Worm (Caenorhabditis elegans) whole organism, L3 larva: ENCODE results near the gene F14D7.12.
"Not testable (repeated sequence)": the region's sequence is repeated elsewhere in the genome, so short reads cannot be mapped to it uniquely, and the experiment has no call there.

ENCODE experiments used
- R02D3.7 ChIP-seq: fragments of 150-350 bp; optimal IDR thresholded peaks from 2 replicates; lab custom pipeline; 2014; ENCODE audit warnings: missing biosample characterization, missing genetic modification characterization
- ZK546.5 ChIP-seq: sonication (generic microtip); optimal IDR thresholded peaks from 2 replicates; lab custom pipeline; 2017; ENCODE audit warnings: missing biosample characterization, missing genetic modification characterization
- ceh-16 ChIP-seq: sonication (generic microtip); optimal IDR thresholded peaks from 2 replicates; lab custom pipeline; 2017; ENCODE audit warnings: missing biosample characterization, missing genetic modification characterization
- ceh-82 ChIP-seq: fragments of 150-350 bp; optimal IDR thresholded peaks from 2 replicates; lab custom pipeline; 2014; ENCODE audit warnings: missing biosample characterization, missing genetic modification characterization
- ceh-9 ChIP-seq: sonication (generic microtip); optimal IDR thresholded peaks from 2 replicates; lab custom pipeline; 2018; ENCODE audit warnings: missing biosample characterization, missing genetic modification characterization
- daf-12 ChIP-seq: fragments of 150-350 bp; optimal IDR thresholded peaks from 2 replicates; lab custom pipeline; 2014; ENCODE audit warnings: missing biosample characterization, missing genetic modification reagents, missing genetic modification characterization
- egl-27 ChIP-seq: sonication (generic microtip); optimal IDR thresholded peaks from 4 replicates; lab custom pipeline; 2017; ENCODE audit warnings: missing biosample characterization, missing genetic modification reagents, missing genetic modification characterization
- egl-5 ChIP-seq: fragments of 150-350 bp; optimal IDR thresholded peaks from 2 replicates; lab custom pipeline; 2017; ENCODE audit warnings: missing biosample characterization, missing genetic modification reagents, missing genetic modification characterization, inconsistent platforms
- elt-1 ChIP-seq: fragments of 150-350 bp; optimal IDR thresholded peaks from 2 replicates; lab custom pipeline; 2014; ENCODE audit warnings: missing biosample characterization, missing genetic modification characterization
- elt-2 ChIP-seq: sonication (generic microtip); optimal IDR thresholded peaks from 2 replicates; lab custom pipeline; 2016; ENCODE audit warnings: missing genetic modification reagents, mild to moderate bottlenecking, missing genetic modification characterization, missing compliant biosample characterization
- elt-3 ChIP-seq, 3 experiments: fragments of 150-350 bp in 1 of 3; sonication (generic microtip) in 2 of 3; optimal IDR thresholded peaks; 2 replicates in 2 of 3; 4 replicates in 1 of 3; lab custom pipeline; 2014 to 2017; ENCODE audit warnings: missing biosample characterization in 3 of 3, missing genetic modification characterization in 3 of 3
- fkh-10 ChIP-seq: sonication (generic microtip); optimal IDR thresholded peaks from 2 replicates; lab custom pipeline; 2017; ENCODE audit warnings: missing biosample characterization, missing genetic modification reagents, missing genetic modification characterization
- fos-1 ChIP-seq: fragments of 150-350 bp; optimal IDR thresholded peaks from 2 replicates; lab custom pipeline; 2014; ENCODE audit warnings: missing biosample characterization, missing genetic modification characterization
- hmg-11 ChIP-seq: sonication (generic microtip); optimal IDR thresholded peaks from 2 replicates; lab custom pipeline; 2016; ENCODE audit warnings: missing genetic modification characterization, missing compliant biosample characterization
- lsy-12 ChIP-seq: sonication (generic microtip); optimal IDR thresholded peaks from 2 replicates; lab custom pipeline; 2016; ENCODE audit warnings: mild to moderate bottlenecking, missing genetic modification characterization, missing compliant biosample characterization
- mdl-1 ChIP-seq: fragments of 150-350 bp; optimal IDR thresholded peaks from 2 replicates; lab custom pipeline; 2014; ENCODE audit warnings: missing biosample characterization, missing genetic modification characterization
- nfya-1 ChIP-seq: sonication (generic microtip); optimal IDR thresholded peaks from 2 replicates; lab custom pipeline; 2017; ENCODE audit warnings: missing genetic modification characterization, mild to moderate bottlenecking, missing compliant biosample characterization, antibody characterized with exemption, moderate library complexity; ENCODE audit not compliant: insufficient read depth
- nhr-12 ChIP-seq: fragments of 150-350 bp; optimal IDR thresholded peaks from 2 replicates; lab custom pipeline; 2014; ENCODE audit warnings: missing biosample characterization, missing genetic modification characterization
- nhr-23 ChIP-seq: fragments of 150-350 bp; optimal IDR thresholded peaks from 2 replicates; lab custom pipeline; 2014; ENCODE audit warnings: missing biosample characterization, missing genetic modification reagents, missing genetic modification characterization
- nhr-237 ChIP-seq: fragments of 150-350 bp; optimal IDR thresholded peaks from 2 replicates; lab custom pipeline; 2014; ENCODE audit warnings: missing biosample characterization, missing genetic modification characterization
- nhr-67 ChIP-seq: fragments of 150-350 bp; optimal IDR thresholded peaks from 2 replicates; lab custom pipeline; 2014; ENCODE audit warnings: missing biosample characterization, missing genetic modification characterization
- nhr-76 ChIP-seq: fragments of 150-350 bp; sonication (generic microtip); optimal IDR thresholded peaks from 5 replicates; lab custom pipeline; 2014; ENCODE audit warnings: missing biosample characterization, missing genetic modification characterization
- nhr-77 ChIP-seq: fragments of 150-350 bp; optimal IDR thresholded peaks from 2 replicates; lab custom pipeline; 2014; ENCODE audit warnings: missing biosample characterization, missing genetic modification characterization
- pha-4 ChIP-seq: fragments of 150-350 bp; optimal IDR thresholded peaks from 2 replicates; lab custom pipeline; 2014; ENCODE audit warnings: missing biosample characterization, missing genetic modification reagents, missing genetic modification characterization
- pqm-1 ChIP-seq: fragments of 150-350 bp; optimal IDR thresholded peaks from 2 replicates; lab custom pipeline; 2017; ENCODE audit warnings: missing biosample characterization, missing genetic modification characterization, inconsistent platforms
- skn-1 ChIP-seq: fragments of 150-350 bp; optimal IDR thresholded peaks from 2 replicates; lab custom pipeline; 2014; ENCODE audit warnings: missing biosample characterization, missing genetic modification characterization
- unc-39 ChIP-seq: sonication (generic microtip); optimal IDR thresholded peaks from 4 replicates; lab custom pipeline; 2017; ENCODE audit warnings: missing biosample characterization, missing genetic modification characterization
- ztf-4 ChIP-seq: fragments of 150-350 bp; optimal IDR thresholded peaks from 2 replicates; lab custom pipeline; 2014; ENCODE audit warnings: missing biosample characterization, missing genetic modification characterization

Gene F14D7.12

ce11 chrV:14293667-14294194, 6.1 kb upstream of the F14D7.12 start, which contains the start of gene F14D7.2:
Gene F14D7.2, minus strand, starts transcription at chrV:14293717.
- no peak for TF ChIP-seq unc-39
- TF ChIP-seq pqm-1 (tag; lab: Kevin White, UChicago) = no peak
- TF ChIP-seq ZK546.5 (tag; lab: Kevin White, UChicago) = no peak
- TF ChIP-seq nhr-67 (tag; lab: Kevin White, UChicago) = no peak
- no peak for TF ChIP-seq nhr-23 (tag; lab: Kevin White, UChicago)
- TF ChIP-seq elt-1 (tag; lab: Kevin White, UChicago) = no peak
- TF ChIP-seq ceh-16 (tag; lab: Kevin White, UChicago) = no peak
- no peak for TF ChIP-seq ztf-4
- no peak for TF ChIP-seq elt-2 (tag; lab: Kevin White, UChicago)
- no peak for TF ChIP-seq nhr-77
- no peak for TF ChIP-seq elt-3 (tag; optimal IDR thresholded peaks at IDR 0.05; lab: Kevin White, UChicago)
- no peak for TF ChIP-seq egl-5 (tag; lab: Kevin White, UChicago)
- TF ChIP-seq fos-1 (tag; lab: Kevin White, UChicago) = no peak
- no peak for TF ChIP-seq ceh-82
- TF ChIP-seq mdl-1 (tag; lab: Kevin White, UChicago) = no peak

ce11 chrV:14294396-14294795, 5.4 kb upstream of the F14D7.12 start, which contains the start of gene F14D7.9:
Gene F14D7.9, plus strand, starts transcription at chrV:14294696.
- TF ChIP-seq ceh-9 (tag; lab: Kevin White, UChicago) (no peak), mdl-1 (tag; lab: Kevin White, UChicago) (no peak), fkh-10 (GFP tag; lab: Kevin White, UChicago) (no peak), skn-1 (no peak), fos-1 (tag; lab: Kevin White, UChicago) (no peak)

ce11 chrV:14296499-14296898, 3.3 kb upstream of the F14D7.12 start, which contains the start of gene F14D7.3:
Gene F14D7.3, plus strand, starts transcription at chrV:14296799.
- TF ChIP-seq unc-39 = no peak
- TF ChIP-seq lsy-12 = no peak
- no peak for TF ChIP-seq fos-1 (tag; lab: Kevin White, UChicago)
- no peak for TF ChIP-seq nhr-76 (tag; lab: Kevin White, UChicago)
- TF ChIP-seq pha-4 (tag; lab: Kevin White, UChicago) = no peak
- TF ChIP-seq egl-27 = no peak
- TF ChIP-seq elt-2 (tag; lab: Kevin White, UChicago) = no peak
- TF ChIP-seq R02D3.7 = no peak
- no peak for TF ChIP-seq hmg-11 (tag; lab: Kevin White, UChicago)
- no peak for TF ChIP-seq egl-5 (tag; lab: Kevin White, UChicago)
- no peak for TF ChIP-seq nhr-12
- TF ChIP-seq ceh-82 = no peak
- no peak for TF ChIP-seq nhr-77
- TF ChIP-seq daf-12 (tag; lab: Kevin White, UChicago) = no peak

- TF ChIP-seq nfya-1 (tag; lab: Kevin White, UChicago) = no peak
- TF ChIP-seq pqm-1 (tag; lab: Kevin White, UChicago) = peak; percentile 33
- peak; percentile 59 for TF ChIP-seq elt-2 (tag; lab: Kevin White, UChicago)
Measured at ce11 chrV:14301076-14301475, 1.3 kb downstream of the F14D7.12 start, which contains the start of gene F14D7.6. Gene F14D7.6, plus strand, starts transcription at chrV:14301413.

- not testable (repeated sequence) for TF ChIP-seq ztf-4; nhr-23 (tag; lab: Kevin White, UChicago); nhr-237 (tag; lab: Kevin White, UChicago)
Measured at ce11 chrV:14306771-14307170, 7.0 kb downstream of the F14D7.12 start, which contains the start of gene spig-4. Gene spig-4, minus strand, starts transcription at chrV:14306871.

ce11 chrV:14308164-14308563, 8.3 kb downstream of the F14D7.12 start, which contains the start of gene spig-5:
Gene spig-5, plus strand, starts transcription at chrV:14308464.
- TF ChIP-seq nhr-12; nfya-1 (tag; lab: Kevin White, UChicago); egl-27: not testable (repeated sequence)
- TF ChIP-seq, all 47 proteins: peak for 0; not testable (repeated sequence) for 47

- TF ChIP-seq mdl-1, pqm-1, egl-5 (tag; lab: Kevin White, UChicago): not testable (repeated sequence)
Measured at ce11 chrV:14309632-14310031, 9.8 kb downstream of the F14D7.12 start, which contains the start of gene F14D7.14. Gene F14D7.14, plus strand, starts transcription at chrV:14309932.
